Worm (Caenorhabditis elegans): Measurements from ENCODE around the gene F32D8.4.

DNA sequence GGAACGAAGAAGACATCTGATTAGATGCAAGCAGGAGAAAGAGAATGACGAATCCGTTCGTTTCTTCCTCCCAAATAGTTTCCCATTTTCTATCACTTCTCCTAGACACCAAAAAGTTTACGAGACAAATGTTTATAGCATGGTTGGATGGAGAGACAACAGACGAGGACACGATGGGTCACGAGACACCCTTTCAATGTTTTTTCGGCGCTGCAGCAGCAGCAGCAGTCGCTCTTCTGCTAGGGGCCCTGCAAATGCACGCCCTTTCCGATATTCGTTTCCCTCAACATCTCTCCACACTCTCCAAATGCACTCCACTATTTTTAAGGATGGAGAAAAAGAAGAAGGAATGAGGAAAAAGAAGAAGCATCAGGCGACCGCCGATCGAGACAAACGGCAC is 35.0 kb downstream of the F32D8.4 start:
- TF ChIP-seq nhr-12 (tag; optimal IDR thresholded peaks at IDR 0.05) (no peak), lsy-2 (tag; optimal IDR thresholded peaks at IDR 0.05) (no peak)

All from whole organism, mixed stage, embryonic.